Worm (Caenorhabditis elegans) whole organism, midembryonic: ENCODE data around the gene mboa-4.

Experiments used
- ref-1 ChIP-seq: fragments of 200-800 bp; sonication (Bioruptor generic); conservative IDR thresholded peaks from 2 replicates; pipeline ENCODE4 v1.3.6; 2022; ENCODE audit warnings: missing genetic modification reagents, missing genetic modification characterization, missing compliant biosample characterization
- ztf-29 ChIP-seq: fragments of 200-800 bp; sonication (Bioruptor generic); IDR thresholded peaks from 2 replicates; pipeline ENCODE4 v1.3.6; 2022; ENCODE audit warnings: missing genetic modification reagents, missing genetic modification characterization, missing compliant biosample characterization

DNA sequence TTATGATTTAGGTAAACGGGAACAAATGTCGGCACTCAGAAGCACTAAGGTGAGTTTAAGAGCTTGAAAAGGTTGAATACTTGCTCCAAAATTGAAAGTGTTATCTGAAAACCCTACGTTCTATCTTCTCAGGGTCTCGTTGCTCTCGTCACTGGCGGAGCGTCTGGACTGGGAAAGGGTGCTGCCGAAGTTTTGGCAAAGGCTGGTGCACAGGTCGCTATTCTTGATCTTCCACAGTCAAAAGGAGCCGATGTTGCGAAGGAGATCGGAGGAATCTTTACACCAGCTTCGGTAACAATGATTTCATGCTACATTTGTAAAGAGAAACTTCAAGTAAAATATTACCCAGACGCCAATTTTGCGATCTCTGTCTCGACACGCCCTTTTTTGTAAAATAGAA, 28.5 kb downstream of the mboa-4 start, which contains the start of gene ard-1:
- no peak for TF ChIP-seq ref-1
- TF ChIP-seq ztf-29 (GFP tag; lab: Robert Waterston, UW), result no peak
